Worm (Caenorhabditis elegans): Measurements from ENCODE around the gene C16D9.1.

DNA sequence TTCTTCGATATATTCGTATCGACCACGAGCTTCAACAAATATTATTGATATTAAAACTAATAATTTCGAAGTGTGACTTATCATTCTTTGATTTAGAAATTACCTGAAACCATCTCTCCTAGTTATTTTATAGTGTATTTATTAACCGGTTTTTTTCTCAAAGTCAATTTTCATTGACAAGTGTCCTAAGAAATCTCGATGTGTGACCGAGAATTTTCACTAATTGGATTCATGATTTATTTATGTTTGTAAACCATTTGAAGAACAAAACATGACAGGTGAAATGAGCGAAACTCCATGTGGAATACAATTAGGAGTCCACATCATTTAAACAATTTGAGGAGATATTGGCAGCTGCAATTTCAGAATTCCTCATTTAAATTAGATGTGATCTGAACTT lies 4.3 kb downstream of the C16D9.1 start, which contains the start of gene C16D9.8:
- TF ChIP-seq ces-1 (GFP tag; optimal IDR thresholded peaks at IDR 0.05): no peak
- no peak for TF ChIP-seq snpc-4 (tag; optimal IDR thresholded peaks at IDR 0.05)
- no peak for TF ChIP-seq ztf-11 (tag; optimal IDR thresholded peaks at IDR 0.05)
- no peak for TF ChIP-seq nhr-76 (tag; optimal IDR thresholded peaks at IDR 0.05)
- TF ChIP-seq pha-4 (tag; optimal IDR thresholded peaks at IDR 0.05): no peak
- no peak for TF ChIP-seq elt-1 (tag; optimal IDR thresholded peaks at IDR 0.05; ENCODE audit: borderline replicate concordance, insufficient read depth)
- TF ChIP-seq sptf-1 (tag; optimal IDR thresholded peaks at IDR 0.05): no peak
- no peak for TF ChIP-seq unc-120 (tag; optimal IDR thresholded peaks at IDR 0.05; ENCODE audit: poor library complexity, severe bottlenecking)
- TF ChIP-seq lsy-2 (tag; optimal IDR thresholded peaks at IDR 0.05): no peak
- TF ChIP-seq mep-1 (tag; optimal IDR thresholded peaks at IDR 0.05): no peak
- no peak for TF ChIP-seq ceh-43 (GFP tag; optimal IDR thresholded peaks at IDR 0.05)
- no peak for TF ChIP-seq blmp-1 (tag; optimal IDR thresholded peaks at IDR 0.05)
- TF ChIP-seq lin-13 (tag; optimal IDR thresholded peaks at IDR 0.05): no peak
- no peak for TF ChIP-seq hlh-1 (tag; optimal IDR thresholded peaks at IDR 0.05)
